Worm (Caenorhabditis elegans): ENCODE results near the gene skr-16.

DNA sequence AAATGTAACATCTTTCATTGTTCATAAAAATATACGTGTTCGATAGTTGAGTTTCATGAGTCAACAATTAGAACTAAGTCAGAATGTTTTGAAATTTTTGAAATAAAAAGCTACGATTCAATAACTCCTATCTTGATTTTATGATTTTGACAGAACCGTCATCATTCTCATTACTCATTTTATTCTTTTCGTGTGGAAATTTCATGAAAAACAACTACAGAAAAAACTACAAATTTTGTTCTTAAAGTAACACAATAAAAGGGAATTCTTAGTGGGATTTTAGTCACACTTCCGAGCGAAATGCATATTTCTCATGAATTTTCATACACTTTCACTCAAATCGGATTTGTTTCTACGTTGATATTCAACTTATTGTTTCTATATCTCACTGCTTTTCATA, 8.4 kb downstream of the skr-16 start, which contains the start of gene str-44:
- TF ChIP-seq ztf-1 (GFP tag; conservative IDR thresholded peaks at IDR 0.05) (no peak), unc-55 (GFP tag; optimal IDR thresholded peaks at IDR 0.05) (no peak), R02D3.7 (tag; optimal IDR thresholded peaks at IDR 0.05) (no peak), lin-39 (tag; optimal IDR thresholded peaks at IDR 0.05) (no peak), nhr-25 (tag; optimal IDR thresholded peaks at IDR 0.05) (no peak), nhr-11 (tag; optimal IDR thresholded peaks at IDR 0.05) (no peak), nhr-10 (tag; optimal IDR thresholded peaks at IDR 0.05) (no peak), nhr-237 (tag; optimal IDR thresholded peaks at IDR 0.05) (no peak), nhr-12 (tag; optimal IDR thresholded peaks at IDR 0.05) (no peak)

Measured in whole organism, L2 larva.